Worm (Caenorhabditis elegans) whole organism, L4 larva: ENCODE measurements around the gene C45B2.3.

Experiments
- ceh-28 ChIP-seq: fragments of 150-350 bp; optimal IDR thresholded peaks from 2 replicates; lab custom pipeline; 2014; ENCODE audit warnings: missing biosample characterization, missing genetic modification reagents, missing genetic modification characterization
- ceh-82 ChIP-seq: sonication (generic microtip); optimal IDR thresholded peaks from 2 replicates; lab custom pipeline; 2017; ENCODE audit warnings: missing biosample characterization, missing genetic modification characterization
- mdl-1 ChIP-seq, 2 experiments: fragments of 150-350 bp in 1 of 2; sonication (generic microtip) in 1 of 2; optimal IDR thresholded peaks; 2 replicates each; lab custom pipeline; 2014 to 2017; ENCODE audit warnings: missing biosample characterization in 2 of 2, missing genetic modification characterization in 2 of 2
- nhr-25 ChIP-seq: sonication (generic microtip); optimal IDR thresholded peaks from 2 replicates; lab custom pipeline; 2017; ENCODE audit warnings: missing genetic modification characterization, mild to moderate bottlenecking, missing compliant biosample characterization, antibody characterized with exemption, moderate library complexity, borderline replicate concordance; ENCODE audit not compliant: insufficient read depth
- nhr-28 ChIP-seq: fragments of 150-350 bp; optimal IDR thresholded peaks from 2 replicates; lab custom pipeline; 2014; ENCODE audit warnings: missing biosample characterization, missing genetic modification characterization
- pha-4 ChIP-seq, 2 experiments: fragments of 150-350 bp in 1 of 2; fragments of 200-800 bp in 1 of 2; sonication (Bioruptor generic) in 1 of 2; IDR thresholded peaks in 1 of 2; optimal IDR thresholded peaks in 1 of 2; 2 replicates each; pipeline versions ENCODE4 v1.3.6 to Lab custom; 2014 to 2022; ENCODE audit warnings: missing genetic modification characterization in 2 of 2, missing genetic modification reagents in 2 of 2, missing biosample characterization in 1 of 2, missing compliant biosample characterization in 1 of 2
- unc-39 ChIP-seq: sonication (generic microtip); optimal IDR thresholded peaks from 2 replicates; lab custom pipeline; 2017; ENCODE audit warnings: missing biosample characterization, missing genetic modification characterization
- zag-1 ChIP-seq: fragments of 150-350 bp; optimal IDR thresholded peaks from 2 replicates; lab custom pipeline; 2014; ENCODE audit warnings: missing biosample characterization, missing genetic modification characterization

ce11 chrX:6092533-6092932 is 9.8 kb downstream of the C45B2.3 start:
- no peak for TF ChIP-seq unc-39 (tag; lab: Kevin White, UChicago)
- TF ChIP-seq mdl-1 (tag; optimal IDR thresholded peaks at IDR 0.05; lab: Kevin White, UChicago), result no peak
- TF ChIP-seq zag-1 (tag; lab: Kevin White, UChicago), result no peak
- no peak for TF ChIP-seq nhr-28 (tag; lab: Kevin White, UChicago)
- no peak for TF ChIP-seq ceh-82
- TF ChIP-seq pha-4 (GFP tag; IDR thresholded peaks at IDR 0.05; lab: Robert Waterston, UW), result no peak
- no peak for TF ChIP-seq pha-4 (tag; optimal IDR thresholded peaks at IDR 0.05; lab: Kevin White, UChicago)
- no peak for TF ChIP-seq nhr-25 (tag; lab: Kevin White, UChicago)
- TF ChIP-seq ceh-28 (tag; lab: Kevin White, UChicago), result no peak
